Worm (Caenorhabditis elegans): ENCODE measurements around the gene T28H10.1.

ce11 chrV:12526758-12527157 is 23.2 kb downstream of the T28H10.1 start, which contains the start of gene F45D3.1:
- TF ChIP-seq elt-3 (tag; optimal IDR thresholded peaks at IDR 0.05) = no peak
- no peak for TF ChIP-seq ama-1 (optimal IDR thresholded peaks at IDR 0.05)
- no peak for TF ChIP-seq elt-2 (tag; optimal IDR thresholded peaks at IDR 0.05)
- TF ChIP-seq fos-1 (tag; optimal IDR thresholded peaks at IDR 0.05) = no peak
- no peak for TF ChIP-seq R02D3.7 (tag; optimal IDR thresholded peaks at IDR 0.05)
- no peak for TF ChIP-seq nfya-1 (tag; optimal IDR thresholded peaks at IDR 0.05; ENCODE audit: insufficient read depth)
- TF ChIP-seq unc-62 (GFP tag; optimal IDR thresholded peaks at IDR 0.05) = no peak
- no peak for TF ChIP-seq ztf-4 (tag; optimal IDR thresholded peaks at IDR 0.05)
- TF ChIP-seq nhr-76 (tag; optimal IDR thresholded peaks at IDR 0.05) = no peak

Measured in whole organism, L3 larva.